Worm (Caenorhabditis elegans): ENCODE results near the gene ptr-8.

- TF ChIP-seq lin-13 (GFP tag; optimal IDR thresholded peaks at IDR 0.05): no peak
- TF ChIP-seq ama-1 (optimal IDR thresholded peaks at IDR 0.05): no peak
- no peak for TF ChIP-seq lin-11 (tag; optimal IDR thresholded peaks at IDR 0.05)
- TF ChIP-seq mdl-1 (tag; optimal IDR thresholded peaks at IDR 0.05): no peak
- TF ChIP-seq ceh-16 (tag; optimal IDR thresholded peaks at IDR 0.05): no peak
- no peak for TF ChIP-seq zag-1 (tag; optimal IDR thresholded peaks at IDR 0.05)
- no peak for TF ChIP-seq nhr-11 (tag; optimal IDR thresholded peaks at IDR 0.05)
- no peak for TF ChIP-seq alr-1 (tag; optimal IDR thresholded peaks at IDR 0.05)
- TF ChIP-seq unc-62 (GFP tag; optimal IDR thresholded peaks at IDR 0.05): no peak
- TF ChIP-seq nhr-21 (tag; optimal IDR thresholded peaks at IDR 0.05): no peak
- no peak for TF ChIP-seq skn-1 (tag; optimal IDR thresholded peaks at IDR 0.05)
- no peak for TF ChIP-seq F13H6.1 (tag; optimal IDR thresholded peaks at IDR 0.05)
Observed at ce11 chrII:10843527-10843926, 45.6 kb upstream of the ptr-8 start, which contains the start of gene M106.8.

Data from whole organism, L2 larva.